Worm (Caenorhabditis elegans): ENCODE results near the gene Y54G2A.72.

DNA sequence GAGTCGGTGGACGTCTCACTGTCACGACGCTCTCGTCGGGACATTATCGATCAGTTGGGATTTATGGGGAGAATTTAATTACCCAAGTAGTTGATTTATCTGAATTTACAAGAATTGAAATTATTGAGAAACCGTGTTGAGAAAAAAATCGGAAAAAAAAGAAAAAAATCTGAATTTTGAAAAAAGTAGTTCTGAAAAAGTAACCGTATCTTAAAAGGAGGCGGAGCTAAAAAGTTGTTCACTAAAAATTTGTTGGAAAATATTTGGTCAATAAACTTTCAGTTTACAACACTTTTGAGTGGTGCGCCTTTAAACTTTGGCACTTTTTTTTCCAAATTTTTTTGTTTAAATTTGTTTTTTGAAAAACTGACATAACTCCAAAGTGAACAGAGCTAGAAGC is 6.2 kb upstream of the Y54G2A.72 start, which contains the start of gene Y54G2A.11:
- no peak for TF ChIP-seq Y95B8A.8 (GFP tag; IDR thresholded peaks at IDR 0.05)
- no peak for TF ChIP-seq efl-1 (GFP tag; optimal IDR thresholded peaks at IDR 0.05)
- TF ChIP-seq snpc-4 (GFP tag; optimal IDR thresholded peaks at IDR 0.05), result no peak
- TF ChIP-seq snpc-4 (tag; optimal IDR thresholded peaks at IDR 0.05), result no peak
- no peak for TF ChIP-seq tbp1 (GFP tag; optimal IDR thresholded peaks at IDR 0.05)
- TF ChIP-seq dpff-1 (tag; optimal IDR thresholded peaks at IDR 0.05), result no peak
